Worm (Caenorhabditis elegans): ENCODE results near the gene C12D5.3.

DNA sequence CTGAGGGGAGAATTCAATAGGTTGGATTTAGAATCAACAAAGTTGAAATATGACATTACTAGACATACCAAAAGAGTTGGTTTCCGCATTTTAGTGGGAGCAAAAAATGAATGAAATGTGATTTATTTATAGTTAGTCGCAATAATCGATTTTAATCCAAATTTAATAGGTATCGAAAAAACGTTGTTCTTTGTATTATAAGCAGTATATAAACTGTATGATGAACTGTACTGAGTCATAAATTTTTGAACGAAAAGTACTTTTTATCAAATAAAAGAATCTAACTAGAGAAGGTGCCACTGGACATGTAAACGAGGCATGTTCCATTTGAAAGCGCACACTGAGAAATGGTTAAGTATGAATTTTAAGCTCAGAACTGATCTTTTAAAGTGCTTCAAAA, 13.9 kb downstream of the C12D5.3 start, which contains the start of gene C12D5.9:
- TF ChIP-seq gei-8 (GFP tag; optimal IDR thresholded peaks at IDR 0.05) (no peak), lin-15B (tag; optimal IDR thresholded peaks at IDR 0.05) (no peak), dpl-1 (GFP tag; optimal IDR thresholded peaks at IDR 0.05) (no peak), mxl-2 (GFP tag; conservative IDR thresholded peaks at IDR 0.05) (no peak), dve-1 (tag; optimal IDR thresholded peaks at IDR 0.05; ENCODE audit: insufficient read depth) (no peak), lin-39 (tag; optimal IDR thresholded peaks at IDR 0.05) (no peak)
